Worm (Caenorhabditis elegans) whole organism, L4/young adult: ENCODE measurements around the gene gck-1.

Experiments
- dao-5 ChIP-seq: sonication (generic microtip); optimal IDR thresholded peaks from 2 replicates; lab custom pipeline; 2016; ENCODE audit warnings: missing genotype, missing genetic modification characterization, moderate library complexity, missing compliant biosample characterization
- him-1 ChIP-seq: sonication (generic microtip); optimal IDR thresholded peaks from 2 replicates; lab custom pipeline; 2016; ENCODE audit warnings: missing genotype, missing genetic modification reagents, missing genetic modification characterization, missing compliant biosample characterization

ce11 chrV:8922781-8923180 lies 24.8 kb upstream of the gck-1 start, which contains the start of gene ttr-47:
- no peak for TF ChIP-seq him-1
- TF ChIP-seq dao-5, result no peak
